Worm (Caenorhabditis elegans): ENCODE measurements around the gene Y46H3C.7.

Y46H3C.7 gene

DNA sequence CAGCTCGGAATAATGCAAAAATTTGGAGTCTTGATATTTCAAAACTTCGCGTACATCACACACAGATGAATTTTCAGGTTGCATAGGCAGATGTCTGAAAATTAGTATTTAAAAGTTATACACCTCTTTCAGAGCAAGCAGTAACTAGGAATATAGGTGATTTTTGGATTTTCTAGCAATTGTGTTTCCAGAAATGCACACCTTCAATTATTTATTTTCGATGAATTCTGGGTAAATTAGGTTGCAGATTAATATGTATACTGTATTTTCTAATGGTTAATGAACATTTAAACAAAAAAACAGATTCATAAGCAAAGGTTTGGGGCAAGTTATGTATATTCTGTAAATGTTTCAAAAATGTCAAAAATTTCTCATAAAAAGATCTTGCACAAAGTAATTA lies 47.3 kb upstream of the Y46H3C.7 start, which contains the start of gene srab-25:
TSS of gene srab-25 (minus strand) at position 101 of the 400 bp plus-strand sequence.
- TF ChIP-seq elt-3 (tag; optimal IDR thresholded peaks at IDR 0.05) (no peak), fkh-8 (tag; optimal IDR thresholded peaks at IDR 0.05) (no peak), nhr-11 (tag; optimal IDR thresholded peaks at IDR 0.05) (no peak), sptf-1 (tag; optimal IDR thresholded peaks at IDR 0.05) (no peak), sup-37 (GFP tag; optimal IDR thresholded peaks at IDR 0.05) (no peak), ceh-8 (GFP tag; optimal IDR thresholded peaks at IDR 0.05) (no peak), pax-3 (tag; optimal IDR thresholded peaks at IDR 0.05) (no peak), hlh-4 (tag; optimal IDR thresholded peaks at IDR 0.05) (no peak), tlp-1 (tag; optimal IDR thresholded peaks at IDR 0.05) (no peak), fos-1 (tag; optimal IDR thresholded peaks at IDR 0.05) (no peak), ceh-90 (tag; optimal IDR thresholded peaks at IDR 0.05) (no peak), egl-13 (tag; optimal IDR thresholded peaks at IDR 0.05) (no peak), unc-30 (tag; optimal IDR thresholded peaks at IDR 0.05) (no peak), zip-4 (GFP tag; optimal IDR thresholded peaks at IDR 0.05) (no peak), efl-1 (optimal IDR thresholded peaks at IDR 0.05) (no peak), efl-1 (GFP tag; optimal IDR thresholded peaks at IDR 0.05 in 1 of 2) (no peak)

DNA sequence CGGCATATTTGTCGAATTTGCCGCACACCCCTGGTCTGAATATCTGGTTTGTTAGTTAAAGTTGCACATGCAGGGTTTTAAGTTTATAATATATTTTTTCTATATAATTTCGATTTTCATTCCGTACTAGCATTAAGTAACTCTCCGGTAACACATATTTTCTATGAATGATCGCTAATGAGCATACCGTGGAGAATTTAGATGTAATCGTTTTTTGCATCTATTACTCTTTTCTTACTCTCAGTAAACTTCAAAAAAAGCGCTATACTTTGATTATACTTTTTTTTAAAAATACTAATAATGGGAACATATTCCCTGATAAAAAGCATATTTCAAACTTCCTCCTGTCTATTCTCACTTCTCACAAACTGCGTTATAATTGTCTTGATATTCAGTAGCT lies 40.7 kb upstream of the Y46H3C.7 start, which contains the start of gene str-160:
TSS of gene str-160 (plus strand) at position 301 of the 400 bp plus-strand sequence.
- TF ChIP-seq mef-2 (tag; optimal IDR thresholded peaks at IDR 0.05) = no peak
- TF ChIP-seq hlh-17 (GFP tag; optimal IDR thresholded peaks at IDR 0.05; ENCODE audit: borderline replicate concordance) = no peak
- no peak for TF ChIP-seq C34B4.2 (tag; optimal IDR thresholded peaks at IDR 0.05)
- no peak for TF ChIP-seq aly-2 (tag; optimal IDR thresholded peaks at IDR 0.05)
- TF ChIP-seq sox-4 (tag; optimal IDR thresholded peaks at IDR 0.05) = no peak
- no peak for TF ChIP-seq C16A3.4 (tag; optimal IDR thresholded peaks at IDR 0.05)
- TF ChIP-seq lin-13 (GFP tag; optimal IDR thresholded peaks at IDR 0.05) = no peak
- TF ChIP-seq nhr-28 (tag; optimal IDR thresholded peaks at IDR 0.05) = no peak
- no peak for TF ChIP-seq fkh-10 (GFP tag; optimal IDR thresholded peaks at IDR 0.05)
- TF ChIP-seq ceh-8 (GFP tag; optimal IDR thresholded peaks at IDR 0.05) = no peak
- no peak for TF ChIP-seq Y116A8C.19 (tag; optimal IDR thresholded peaks at IDR 0.05; ENCODE audit: borderline replicate concordance)
- no peak for TF ChIP-seq ces-1 (GFP tag; optimal IDR thresholded peaks at IDR 0.05)
- no peak for TF ChIP-seq vab-15 (tag; optimal IDR thresholded peaks at IDR 0.05)
- no peak for TF ChIP-seq unc-30 (tag; optimal IDR thresholded peaks at IDR 0.05)
- TF ChIP-seq lin-15B (tag; optimal IDR thresholded peaks at IDR 0.05) = no peak
- no peak for TF ChIP-seq nhr-76 (tag; optimal IDR thresholded peaks at IDR 0.05)
- no peak for TF ChIP-seq nhr-77 (tag; optimal IDR thresholded peaks at IDR 0.05)
- TF ChIP-seq zip-4 (GFP tag; optimal IDR thresholded peaks at IDR 0.05) = no peak
- TF ChIP-seq isw-1 (GFP tag; IDR thresholded peaks at IDR 0.05) = no peak
- TF ChIP-seq sptf-1 (tag; optimal IDR thresholded peaks at IDR 0.05) = no peak

ce11 chrV:1731918-1732317 lies 38.1 kb upstream of the Y46H3C.7 start, which contains the start of gene gst-21:
Gene gst-21 (minus strand): TSS chrV:1732018.
- TF ChIP-seq unc-62 (GFP tag; optimal IDR thresholded peaks at IDR 0.05) = no peak
- no peak for TF ChIP-seq nhr-11 (tag; optimal IDR thresholded peaks at IDR 0.05)
- no peak for TF ChIP-seq aly-2 (tag; optimal IDR thresholded peaks at IDR 0.05)
- no peak for TF ChIP-seq lin-14 (GFP tag; optimal IDR thresholded peaks at IDR 0.05)
- no peak for TF ChIP-seq lin-15B (tag; optimal IDR thresholded peaks at IDR 0.05)
- TF ChIP-seq nhr-20 (tag; optimal IDR thresholded peaks at IDR 0.05) = peak; percentile 29

DNA sequence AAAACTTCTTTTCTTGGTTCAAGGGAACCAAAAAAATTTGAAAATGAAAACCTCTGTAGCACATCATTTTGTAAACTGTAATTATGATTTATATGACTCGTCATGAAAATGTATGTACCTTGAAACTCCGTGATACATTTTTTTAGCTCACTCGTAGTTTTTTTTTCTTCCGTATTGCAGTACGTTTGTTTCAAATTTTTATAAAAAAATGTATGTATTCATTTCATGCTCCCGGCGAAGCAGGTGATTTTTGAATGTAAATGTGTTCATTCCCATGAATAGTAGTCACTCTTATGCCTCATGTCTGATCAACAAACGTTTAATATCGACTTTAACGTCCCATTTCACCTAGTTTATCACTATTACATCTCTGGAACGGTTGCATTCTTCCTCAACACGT lies 31.5 kb upstream of the Y46H3C.7 start, which contains the start of gene sri-27:
TSS of gene sri-27 (plus strand) at position 301 of the 400 bp plus-strand sequence.
- TF ChIP-seq nhr-90 (tag; optimal IDR thresholded peaks at IDR 0.05; ENCODE audit: poor library complexity) = no peak
- TF ChIP-seq tbx-2 (tag; optimal IDR thresholded peaks at IDR 0.05) = no peak
- no peak for TF ChIP-seq fkh-8 (tag; optimal IDR thresholded peaks at IDR 0.05)

All from whole organism, L1 larva.